Worm (Caenorhabditis elegans) whole organism, early embryonic: ENCODE measurements around the gene C08B6.6.

Experiments used
- B0310.2 ChIP-seq: sonication (generic microtip); optimal IDR thresholded peaks from 2 replicates; lab custom pipeline; 2016; ENCODE audit warnings: mild to moderate bottlenecking, missing genetic modification characterization, missing compliant biosample characterization
- F13C5.2 ChIP-seq: sonication (generic microtip); optimal IDR thresholded peaks from 2 replicates; lab custom pipeline; 2017; ENCODE audit warnings: mild to moderate bottlenecking, missing genetic modification characterization, inconsistent platforms, missing compliant biosample characterization
- aly-1 ChIP-seq: sonication (generic microtip); optimal IDR thresholded peaks from 2 replicates; lab custom pipeline; 2016; ENCODE audit warnings: missing genetic modification characterization, missing compliant biosample characterization
- ama-1 ChIP-seq: fragments of 150-350 bp; optimal IDR thresholded peaks from 2 replicates; lab custom pipeline; 2014
- ceh-13 ChIP-seq: fragments of 200-800 bp; sonication (Bioruptor generic); optimal IDR thresholded peaks from 2 replicates; lab custom pipeline; 2018; ENCODE audit warnings: mild to moderate bottlenecking, missing genetic modification characterization, missing compliant biosample characterization
- ceh-36 ChIP-seq: sonication (generic microtip); optimal IDR thresholded peaks from 2 replicates; lab custom pipeline; 2016; ENCODE audit warnings: missing genetic modification characterization, inconsistent platforms, missing compliant biosample characterization
- ets-7 ChIP-seq: sonication (generic microtip); optimal IDR thresholded peaks from 2 replicates; lab custom pipeline; 2016; ENCODE audit warnings: missing genotype, missing genetic modification characterization, missing compliant biosample characterization
- flt-1 ChIP-seq: fragments of 200-800 bp; sonication (Bioruptor generic); IDR thresholded peaks from 2 replicates; pipeline ENCODE4 v1.3.6; 2022; ENCODE audit warnings: missing genetic modification characterization, missing compliant biosample characterization
- hmbx-1 ChIP-seq: sonication (generic microtip); optimal IDR thresholded peaks from 2 replicates; lab custom pipeline; 2016; ENCODE audit warnings: mild to moderate bottlenecking, missing genetic modification characterization, missing compliant biosample characterization
- hmg-4 ChIP-seq: fragments of 200-800 bp; sonication (Bioruptor generic); optimal IDR thresholded peaks from 2 replicates; lab custom pipeline; 2018; ENCODE audit warnings: mild to moderate bottlenecking, missing genetic modification characterization, missing compliant biosample characterization
- hnd-1 ChIP-seq: sonication (generic microtip); optimal IDR thresholded peaks from 2 replicates; lab custom pipeline; 2016; ENCODE audit warnings: missing genetic modification characterization, missing compliant biosample characterization
- pes-1 ChIP-seq: fragments of 200-800 bp; sonication (Bioruptor generic); IDR thresholded peaks from 2 replicates; pipeline ENCODE4 v1.3.6; 2022; ENCODE audit warnings: missing genetic modification reagents, missing genetic modification characterization, missing compliant biosample characterization
- scrt-1 ChIP-seq: fragments of 200-800 bp; sonication (Bioruptor generic); IDR thresholded peaks from 2 replicates; pipeline ENCODE4 v1.3.6; 2022; ENCODE audit warnings: missing genetic modification characterization, missing compliant biosample characterization
- sea-1 ChIP-seq: fragments of 200-800 bp; sonication (Bioruptor generic); conservative IDR thresholded peaks from 2 replicates; pipeline ENCODE4 v1.3.6; 2022; ENCODE audit warnings: missing genetic modification characterization, missing compliant biosample characterization
- tbx-11 ChIP-seq: fragments of 200-800 bp; sonication (Bioruptor generic); IDR thresholded peaks from 2 replicates; pipeline ENCODE4 v1.3.6; 2022; ENCODE audit warnings: missing genetic modification characterization, missing compliant biosample characterization
- tbx-37 ChIP-seq: fragments of 200-800 bp; sonication (Bioruptor generic); conservative IDR thresholded peaks from 2 replicates; pipeline ENCODE4 v1.3.6; 2022; ENCODE audit warnings: missing genetic modification reagents, missing genetic modification characterization, missing compliant biosample characterization
- tra-4 ChIP-seq: sonication (generic microtip); optimal IDR thresholded peaks from 2 replicates; lab custom pipeline; 2017; ENCODE audit warnings: missing genetic modification characterization, missing compliant biosample characterization

C08B6.6 gene

ce11 chrV:10158528-10158927, 35.1 kb downstream of the C08B6.6 start, which contains the start of gene srsx-30:
TSS of gene srsx-30 (plus strand) at chrV:10158828.
- no peak for TF ChIP-seq ceh-13 (GFP tag; lab: Kevin White, UChicago)
- TF ChIP-seq ets-7: no peak
- no peak for TF ChIP-seq tbx-37 (GFP tag; lab: Robert Waterston, UW)
- TF ChIP-seq hmbx-1 (tag; lab: Kevin White, UChicago): no peak
- no peak for TF ChIP-seq hnd-1
- no peak for TF ChIP-seq scrt-1 (GFP tag; lab: Robert Waterston, UW)
- TF ChIP-seq pes-1 (GFP tag; lab: Robert Waterston, UW): no peak
- TF ChIP-seq tra-4 (tag; lab: Kevin White, UChicago): no peak
- no peak for TF ChIP-seq tbx-11 (GFP tag; lab: Robert Waterston, UW)
- TF ChIP-seq ama-1 (lab: Kevin White, UChicago): no peak
- TF ChIP-seq sea-1 (GFP tag; lab: Robert Waterston, UW): no peak
- TF ChIP-seq F13C5.2 (tag; lab: Kevin White, UChicago): no peak
- TF ChIP-seq hmg-4 (GFP tag; lab: Kevin White, UChicago): no peak
- TF ChIP-seq B0310.2 (tag; lab: Kevin White, UChicago): no peak
- TF ChIP-seq ceh-36: no peak
- TF ChIP-seq flt-1: no peak
- TF ChIP-seq aly-1: no peak

- TF ChIP-seq ets-7 (no peak), tbx-11 (GFP tag; lab: Robert Waterston, UW) (no peak), tra-4 (tag; lab: Kevin White, UChicago) (no peak), pes-1 (GFP tag; lab: Robert Waterston, UW) (no peak), ceh-13 (GFP tag; lab: Kevin White, UChicago) (no peak), ama-1 (lab: Kevin White, UChicago) (no peak), tbx-37 (GFP tag; lab: Robert Waterston, UW) (no peak), flt-1 (no peak), sea-1 (GFP tag; lab: Robert Waterston, UW) (no peak), scrt-1 (GFP tag; lab: Robert Waterston, UW) (no peak), aly-1 (no peak), hmbx-1 (tag; lab: Kevin White, UChicago) (no peak), B0310.2 (tag; lab: Kevin White, UChicago) (no peak)
Measured at ce11 chrV:10159972-10160371, 36.5 kb downstream of the C08B6.6 start.

- TF ChIP-seq ets-7: no peak
- TF ChIP-seq ceh-13 (GFP tag; lab: Kevin White, UChicago): no peak
- TF ChIP-seq sea-1 (GFP tag; lab: Robert Waterston, UW): no peak
- TF ChIP-seq hmg-4 (GFP tag; lab: Kevin White, UChicago): no peak
- TF ChIP-seq flt-1: no peak
- no peak for TF ChIP-seq aly-1
- TF ChIP-seq B0310.2 (tag; lab: Kevin White, UChicago): no peak
- TF ChIP-seq F13C5.2 (tag; lab: Kevin White, UChicago): no peak
- TF ChIP-seq ama-1 (lab: Kevin White, UChicago): no peak
- no peak for TF ChIP-seq ceh-36
- no peak for TF ChIP-seq hnd-1
- TF ChIP-seq tbx-37 (GFP tag; lab: Robert Waterston, UW): no peak
Measured at ce11 chrV:10160954-10161353, 37.5 kb downstream of the C08B6.6 start, which contains the start of gene C51E3.10. TSS of gene C51E3.10 (minus strand) at chrV:10161134.

ce11 chrV:10166368-10166767, 42.9 kb downstream of the C08B6.6 start, which contains the start of gene C51E3.6:
TSS of gene C51E3.6 (minus strand) at chrV:10166468.
- no peak for TF ChIP-seq B0310.2 (tag; lab: Kevin White, UChicago)
- no peak for TF ChIP-seq hmbx-1 (tag; lab: Kevin White, UChicago)
- no peak for TF ChIP-seq ceh-13 (GFP tag; lab: Kevin White, UChicago)
- TF ChIP-seq ets-7: no peak
- TF ChIP-seq tbx-11 (GFP tag; lab: Robert Waterston, UW): no peak
- TF ChIP-seq tra-4 (tag; lab: Kevin White, UChicago): no peak
- no peak for TF ChIP-seq ama-1 (lab: Kevin White, UChicago)
- TF ChIP-seq tbx-37 (GFP tag; lab: Robert Waterston, UW): no peak
- TF ChIP-seq scrt-1 (GFP tag; lab: Robert Waterston, UW): no peak
- no peak for TF ChIP-seq hmg-4 (GFP tag; lab: Kevin White, UChicago)

- TF ChIP-seq tra-4 (tag; lab: Kevin White, UChicago) (no peak), hmbx-1 (tag; lab: Kevin White, UChicago) (no peak), ets-7 (no peak), aly-1 (no peak), ama-1 (lab: Kevin White, UChicago) (no peak), B0310.2 (tag; lab: Kevin White, UChicago) (no peak), hmg-4 (GFP tag; lab: Kevin White, UChicago) (no peak), F13C5.2 (tag; lab: Kevin White, UChicago) (no peak)
Measured at ce11 chrV:10168870-10169269, 45.4 kb downstream of the C08B6.6 start.

DNA sequence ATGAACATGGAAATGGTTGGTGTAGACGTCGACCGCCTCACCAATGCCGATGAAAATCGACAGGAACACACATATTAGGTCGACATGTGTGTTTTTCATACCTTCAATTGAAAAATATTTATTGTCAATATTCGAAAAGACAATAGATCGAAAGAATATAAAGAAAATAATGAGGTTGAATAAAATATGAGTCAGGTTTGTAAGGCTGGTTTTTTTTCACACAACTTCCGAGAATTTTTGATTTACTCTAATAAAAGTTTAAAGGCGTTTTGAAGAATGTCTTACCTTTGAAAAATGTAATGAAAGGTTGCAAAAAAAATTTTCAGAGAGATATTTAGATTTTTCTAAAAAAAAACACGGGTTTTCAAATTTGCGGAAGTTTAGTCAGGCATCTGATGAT, 50.2 kb downstream of the C08B6.6 start, which contains the start of gene egl-3:
Gene egl-3 (minus strand): TSS at position 101 of the 400 bp plus-strand sequence.
- no peak for TF ChIP-seq hmbx-1 (tag; lab: Kevin White, UChicago)
